Worm (Caenorhabditis elegans): ENCODE data around the gene fbxb-46.

- no peak for TF ChIP-seq him-1 (tag; optimal IDR thresholded peaks at IDR 0.05)
- no peak for TF ChIP-seq W03F9.2 (tag; optimal IDR thresholded peaks at IDR 0.05)
Observed at ce11 chrII:1576030-1576429, 5.1 kb upstream of the fbxb-46 start, which contains the start of gene K05F6.10.
